Fruit fly (Drosophila melanogaster): ENCODE data around the gene CG10013.

dm6 chr3R:12341374-12341773 is 18.1 kb downstream of the CG10013 start, which contains the start of gene Sgsf:
- TF ChIP-seq kay (GFP tag; ENCODE audit: borderline replicate concordance) (no peak), cnc (optimal IDR thresholded peaks at IDR 0.05) (no peak), Clk (GFP tag; optimal IDR thresholded peaks at IDR 0.05) (no peak), CG12768 (GFP tag; optimal IDR thresholded peaks at IDR 0.05) (no peak), CG1620 (GFP tag; optimal IDR thresholded peaks at IDR 0.05) (no peak), CG11617 (GFP tag; optimal IDR thresholded peaks at IDR 0.05) (no peak), ovo (GFP tag; optimal IDR thresholded peaks at IDR 0.05) (no peak), Crg-1 (GFP tag; optimal IDR thresholded peaks at IDR 0.05) (no peak), bab1 (GFP tag; optimal IDR thresholded peaks at IDR 0.05) (no peak), CG7101 (tag; optimal IDR thresholded peaks at IDR 0.05) (no peak), Hr96 (GFP tag; optimal IDR thresholded peaks at IDR 0.05) (no peak)
